Fruit fly (Drosophila melanogaster) whole organism, embryonic: ENCODE measurements around the gene CG46467.

Experiments
- Adf1 ChIP-seq: fragments of 200-800 bp; sonication (Bioruptor generic); IDR thresholded peaks from 2 replicates; pipeline ENCODE4 v1.3.6; 2022; ENCODE audit warnings: missing biosample characterization, missing genetic modification characterization
- Antp ChIP-seq: fragments of 200-800 bp; sonication (Bioruptor generic); optimal IDR thresholded peaks from 3 replicates; lab custom pipeline; 2016; ENCODE audit warnings: missing biosample characterization, missing genetic modification characterization
- Asciz ChIP-seq: fragments of 200-800 bp; sonication (Bioruptor generic); optimal IDR thresholded peaks from 2 replicates; lab custom pipeline; 2017; ENCODE audit warnings: missing biosample characterization, mild to moderate bottlenecking, missing genetic modification characterization, missing genetic modification reagents
- BtbVII ChIP-seq: fragments of 200-800 bp; sonication (Bioruptor generic); optimal IDR thresholded peaks from 3 replicates; lab custom pipeline; 2017; ENCODE audit warnings: missing biosample characterization, mild to moderate bottlenecking, missing genetic modification characterization
- C15 ChIP-seq: fragments of 200-800 bp; sonication (Bioruptor generic); IDR thresholded peaks from 3 replicates; pipeline ENCODE4 v1.3.6; 2022; ENCODE audit warnings: missing biosample characterization, missing genetic modification characterization
- CG10543 ChIP-seq: fragments of 200-800 bp; sonication (Bioruptor generic); optimal IDR thresholded peaks from 3 replicates; lab custom pipeline; 2017; ENCODE audit warnings: missing biosample characterization, mild to moderate bottlenecking, missing genetic modification characterization, moderate library complexity
- CG12391 ChIP-seq: fragments of 200-800 bp; sonication (Bioruptor generic); optimal IDR thresholded peaks from 3 replicates; lab custom pipeline; 2018; ENCODE audit warnings: missing biosample characterization, mild to moderate bottlenecking, missing genetic modification characterization, moderate library complexity
- CG13624 ChIP-seq: fragments of 200-800 bp; sonication (Bioruptor generic); optimal IDR thresholded peaks from 2 replicates; lab custom pipeline; 2016; ENCODE audit warnings: missing biosample characterization, missing genetic modification characterization
- CG14050 ChIP-seq: fragments of 200-800 bp; sonication (Bioruptor generic); IDR thresholded peaks from 3 replicates; pipeline ENCODE4 v1.3.6; 2022; ENCODE audit warnings: missing biosample characterization, missing genetic modification characterization
- CG18599 ChIP-seq: fragments of 200-800 bp; sonication (Bioruptor generic); optimal IDR thresholded peaks from 3 replicates; lab custom pipeline; 2017; ENCODE audit warnings: missing biosample characterization, missing genetic modification characterization, mild to moderate bottlenecking, moderate library complexity, missing genetic modification reagents
- CG18764 ChIP-seq: fragments of 200-800 bp; sonication (Bioruptor generic); optimal IDR thresholded peaks from 3 replicates; lab custom pipeline; 2016; ENCODE audit warnings: missing biosample characterization, missing genetic modification characterization
- CG2120 ChIP-seq: fragments of 200-800 bp; sonication (Bioruptor generic); optimal IDR thresholded peaks from 3 replicates; lab custom pipeline; 2016; ENCODE audit warnings: missing biosample characterization, missing genetic modification characterization
- CG30431 ChIP-seq: fragments of 200-800 bp; sonication (Bioruptor generic); optimal IDR thresholded peaks from 2 replicates; lab custom pipeline; 2017; ENCODE audit warnings: missing biosample characterization, missing genetic modification characterization
- CG32532 ChIP-seq: fragments of 200-800 bp; sonication (Bioruptor generic); IDR thresholded peaks from 2 replicates; pipeline ENCODE4 v1.3.6; 2022; ENCODE audit warnings: missing biosample characterization, missing genetic modification characterization
- CG3281 ChIP-seq: fragments of 200-800 bp; sonication (Bioruptor generic); optimal IDR thresholded peaks from 3 replicates; lab custom pipeline; 2017; ENCODE audit warnings: missing biosample characterization, mild to moderate bottlenecking, missing genetic modification characterization
- CG43689 ChIP-seq: fragments of 200-800 bp; sonication (Bioruptor generic); IDR thresholded peaks from 2 replicates; pipeline ENCODE4 v1.3.6; 2022; ENCODE audit warnings: missing biosample characterization, missing genetic modification characterization
- CG4820 ChIP-seq: fragments of 200-800 bp; sonication (Bioruptor generic); optimal IDR thresholded peaks from 3 replicates; lab custom pipeline; 2016; ENCODE audit warnings: missing biosample characterization, missing genetic modification characterization
- CG5953 ChIP-seq: fragments of 200-800 bp; sonication (Bioruptor generic); IDR thresholded peaks from 2 replicates; pipeline ENCODE4 v1.3.6; 2022; ENCODE audit warnings: missing biosample characterization, missing genetic modification characterization
- CG6813 ChIP-seq: fragments of 200-800 bp; sonication (Bioruptor generic); optimal IDR thresholded peaks from 2 replicates; lab custom pipeline; 2017; ENCODE audit warnings: missing biosample characterization, missing genetic modification characterization, mild to moderate bottlenecking, moderate library complexity, missing genetic modification reagents
- CG7987 ChIP-seq: fragments of 200-800 bp; sonication (Bioruptor generic); optimal IDR thresholded peaks from 2 replicates; lab custom pipeline; 2018; ENCODE audit warnings: missing biosample characterization, mild to moderate bottlenecking, missing genetic modification characterization, moderate library complexity
- CG8388 ChIP-seq: fragments of 200-800 bp; sonication (Bioruptor generic); optimal IDR thresholded peaks from 2 replicates; lab custom pipeline; 2019; ENCODE audit warnings: missing biosample characterization, mild to moderate bottlenecking, missing genetic modification characterization, moderate library complexity
- CG9797 ChIP-seq: fragments of 200-800 bp; sonication (Bioruptor generic); optimal IDR thresholded peaks from 3 replicates; lab custom pipeline; 2018; ENCODE audit warnings: missing biosample characterization, mild to moderate bottlenecking, missing genetic modification characterization
- CkIIα-i1 ChIP-seq: fragments of 200-800 bp; sonication (Bioruptor generic); IDR thresholded peaks from 2 replicates; pipeline ENCODE4 v1.3.6; 2022; ENCODE audit warnings: missing biosample characterization, missing genetic modification characterization
- D19B ChIP-seq: fragments of 200-800 bp; sonication (Bioruptor generic); optimal IDR thresholded peaks from 2 replicates; lab custom pipeline; 2017; ENCODE audit warnings: missing biosample characterization, mild to moderate bottlenecking, missing genetic modification characterization
- Dbx ChIP-seq: fragments of 200-800 bp; sonication (Bioruptor generic); IDR thresholded peaks from 3 replicates; pipeline ENCODE4 v1.3.6; 2022; ENCODE audit warnings: missing biosample characterization, missing genetic modification characterization
- Deaf1 ChIP-seq: fragments of 200-800 bp; optimal IDR thresholded peaks from 3 replicates; lab custom pipeline; 2019; ENCODE audit warnings: missing biosample characterization, mild to moderate bottlenecking, missing genetic modification characterization, moderate library complexity
- Fer1 ChIP-seq: fragments of 200-800 bp; sonication (Bioruptor generic); optimal IDR thresholded peaks from 2 replicates; lab custom pipeline; 2017; ENCODE audit warnings: missing biosample characterization, mild to moderate bottlenecking, missing genetic modification characterization
- Hr78 ChIP-seq, 2 experiments: fragments of 200-800 bp in 1 of 2; fragments of >200 bp in 1 of 2; sonication (Bioruptor generic) in 1 of 2; optimal IDR thresholded peaks; 2 replicates each; lab custom pipeline; 2017 to 2019; ENCODE audit warnings: missing biosample characterization in 2 of 2, missing genetic modification characterization in 2 of 2, mild to moderate bottlenecking in 1 of 2, moderate library complexity in 1 of 2
- Med ChIP-seq: fragments of 200-800 bp; sonication (Bioruptor generic); peaks from one replicate; lab custom pipeline; 2016; ENCODE audit warnings: missing biosample characterization, missing genetic modification characterization, mild to moderate bottlenecking, inconsistent platforms, moderate library complexity
- Oaz ChIP-seq: fragments of 200-800 bp; sonication (Bioruptor generic); IDR thresholded peaks from 2 replicates; pipeline ENCODE4 v1.3.6; 2022; ENCODE audit warnings: missing biosample characterization, missing genetic modification characterization
- Opbp ChIP-seq: fragments of 200-800 bp; sonication (Bioruptor generic); IDR thresholded peaks from 3 replicates; pipeline ENCODE4 v1.3.6; 2022; ENCODE audit warnings: missing biosample characterization, missing genetic modification characterization; ENCODE audit not compliant: partially characterized antibody
- Pdp1 ChIP-seq, 2 experiments: fragments of 200-800 bp; sonication (Bioruptor generic); optimal IDR thresholded peaks; 3 replicates each; lab custom pipeline; 2016; ENCODE audit warnings: missing biosample characterization in 2 of 2, missing genetic modification characterization in 2 of 2, mild to moderate bottlenecking in 1 of 2, moderate library complexity in 1 of 2
- Ptx1 ChIP-seq: fragments of 200-800 bp; sonication (Bioruptor generic); IDR thresholded peaks from 2 replicates; pipeline ENCODE4 v1.3.6; 2022; ENCODE audit warnings: missing biosample characterization, missing genetic modification characterization
- chinmo ChIP-seq: fragments of 200-800 bp; sonication (Bioruptor generic); IDR thresholded peaks from 4 replicates; pipeline ENCODE4 v1.3.6; 2022; ENCODE audit warnings: missing biosample characterization, missing genetic modification characterization; ENCODE audit not compliant: partially characterized antibody
- chm ChIP-seq: fragments of 200-800 bp; sonication (Bioruptor generic); IDR thresholded peaks from 2 replicates; pipeline ENCODE4 v1.3.6; 2022; ENCODE audit warnings: missing biosample characterization, missing genetic modification characterization
- ftz-f1 ChIP-seq: fragments of 200-800 bp; sonication (Bioruptor generic); optimal IDR thresholded peaks from 2 replicates; lab custom pipeline; 2016; ENCODE audit warnings: missing biosample characterization, missing genetic modification characterization
- gcm ChIP-seq: fragments of 200-800 bp; sonication (Bioruptor generic); optimal IDR thresholded peaks from 2 replicates; lab custom pipeline; 2019; ENCODE audit warnings: missing biosample characterization, mild to moderate bottlenecking, missing genetic modification characterization, moderate library complexity
- hkb ChIP-seq, 2 experiments: fragments of 200-800 bp in 1 of 2; fragments of >200 bp in 1 of 2; sonication (Bioruptor generic) in 1 of 2; IDR thresholded peaks in 1 of 2; optimal IDR thresholded peaks in 1 of 2; 2 replicates each; pipeline versions ENCODE4 v1.3.6 to Lab custom; 2017 to 2022; ENCODE audit warnings: missing biosample characterization in 1 of 2, missing genetic modification characterization in 1 of 2
- ind ChIP-seq: fragments of 200-800 bp; sonication (Bioruptor generic); optimal IDR thresholded peaks from 3 replicates; lab custom pipeline; 2016; ENCODE audit warnings: missing biosample characterization, missing genetic modification characterization
- knrl ChIP-seq: fragments of 200-800 bp; sonication (Bioruptor generic); IDR thresholded peaks from 3 replicates; pipeline ENCODE4 v1.3.6; 2022; ENCODE audit warnings: missing biosample characterization, missing genetic modification characterization; ENCODE audit not compliant: partially characterized antibody
- lab ChIP-seq: fragments of 200-800 bp; sonication (Bioruptor generic); optimal IDR thresholded peaks from 3 replicates; lab custom pipeline; 2017; ENCODE audit warnings: missing biosample characterization, missing genetic modification characterization, mild to moderate bottlenecking, moderate library complexity, missing genetic modification reagents
- lilli ChIP-seq: fragments of 200-800 bp; sonication (Bioruptor generic); optimal IDR thresholded peaks from 3 replicates; lab custom pipeline; 2016; ENCODE audit warnings: missing biosample characterization, missing genetic modification characterization
- lmd ChIP-seq: fragments of 200-800 bp; sonication (Bioruptor generic); IDR thresholded peaks from 2 replicates; pipeline ENCODE4 v1.3.6; 2022; ENCODE audit warnings: missing biosample characterization, missing genetic modification characterization
- prd ChIP-seq, 3 experiments: fragments of >200 bp in 2 of 3; fragments of 200-800 bp in 1 of 3; sonication (Bioruptor generic) in 1 of 3; optimal IDR thresholded peaks in 2 of 3; IDR thresholded peaks in 1 of 3; 2 replicates in 2 of 3; 3 replicates in 1 of 3; pipeline versions ENCODE4 v1.3.6 to Lab custom; 2017 to 2022; ENCODE audit warnings: missing biosample characterization in 1 of 3, missing genetic modification characterization in 1 of 3
- ranshi ChIP-seq: fragments of 200-800 bp; sonication (Bioruptor generic); IDR thresholded peaks from 2 replicates; pipeline ENCODE4 v1.3.6; 2022; ENCODE audit warnings: missing biosample characterization, missing genetic modification characterization
- seq ChIP-seq: fragments of 200-800 bp; sonication (Bioruptor generic); IDR thresholded peaks from 2 replicates; pipeline ENCODE4 v1.3.6; 2022; ENCODE audit warnings: missing biosample characterization, missing genetic modification characterization
- sqz ChIP-seq: fragments of 200-800 bp; sonication (Bioruptor generic); optimal IDR thresholded peaks from 3 replicates; lab custom pipeline; 2018; ENCODE audit warnings: missing biosample characterization, mild to moderate bottlenecking, missing genetic modification characterization
- tll ChIP-seq, 2 experiments: fragments of 200-800 bp in 1 of 2; fragments of >200 bp in 1 of 2; sonication (Bioruptor generic) in 1 of 2; optimal IDR thresholded peaks; 2 replicates each; lab custom pipeline; 2017 to 2019; ENCODE audit warnings: missing biosample characterization in 2 of 2, missing genetic modification characterization in 2 of 2, mild to moderate bottlenecking in 1 of 2, moderate library complexity in 1 of 2
- toy ChIP-seq: fragments of 200-800 bp; sonication (Bioruptor generic); IDR thresholded peaks from 2 replicates; pipeline ENCODE4 v1.3.6; 2022; ENCODE audit warnings: missing biosample characterization, missing genetic modification characterization

CG46467 gene

DNA sequence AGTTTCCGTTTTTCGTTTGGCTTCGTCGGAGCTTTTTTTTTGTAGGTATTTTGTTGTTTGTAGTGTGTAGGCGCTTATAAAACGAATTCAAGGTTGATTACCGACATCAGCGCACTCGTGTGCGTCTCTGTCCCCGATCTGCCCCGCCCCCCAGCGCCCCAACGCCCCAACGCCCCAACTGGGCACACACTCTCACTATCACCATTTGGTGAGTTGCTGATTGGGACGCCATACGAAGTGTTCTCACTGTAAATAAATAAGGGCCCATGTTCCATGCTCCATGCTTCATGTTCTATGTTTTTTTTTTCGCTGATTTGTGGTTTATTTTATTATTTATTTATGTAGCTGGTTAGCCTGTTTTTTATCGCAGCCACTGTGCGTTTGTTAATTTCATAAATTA lies 17.0 kb downstream of the CG46467 start (continued):
- no peak for TF ChIP-seq CkIIα-i1
- TF ChIP-seq seq (GFP tag; lab: Robert Waterston, UW) = no peak
- TF ChIP-seq lab = peak; percentile 57
- no peak for TF ChIP-seq CG30431 (GFP tag; lab: Kevin White, UChicago)
- TF ChIP-seq tll (GFP tag; optimal IDR thresholded peaks at IDR 0.05; lab: Kevin White, UChicago) = no peak
- TF ChIP-seq Deaf1 (tag; lab: Kevin White, UChicago) = peak; percentile 42
- peak; percentile 50 for TF ChIP-seq ftz-f1
- no peak for TF ChIP-seq CG12391
- TF ChIP-seq knrl (GFP tag; lab: Robert Waterston, UW) = no peak
- no peak for TF ChIP-seq CG18599 (GFP tag; lab: Kevin White, UChicago)
- peak; percentile 22 for TF ChIP-seq CG32532
- no peak for TF ChIP-seq hkb (optimal IDR thresholded peaks at IDR 0.05; lab: Kevin White, UChicago)
- no peak for TF ChIP-seq hkb (GFP tag; IDR thresholded peaks at IDR 0.05; lab: Robert Waterston, UW)
- no peak for TF ChIP-seq prd (optimal IDR thresholded peaks at IDR 0.05; lab: Kevin White, UChicago)
- TF ChIP-seq prd (GFP tag; IDR thresholded peaks at IDR 0.05; lab: Robert Waterston, UW) = no peak
- TF ChIP-seq CG4820 (GFP tag; lab: Kevin White, UChicago) = no peak
- peak; percentile 44 for TF ChIP-seq Fer1 (GFP tag; lab: Kevin White, UChicago)
- no peak for TF ChIP-seq CG13624 (GFP tag; lab: Kevin White, UChicago)
- no peak for TF ChIP-seq Asciz (GFP tag; lab: Kevin White, UChicago)
- peak; percentile 55 for TF ChIP-seq Adf1
- TF ChIP-seq sqz = peak; percentile 6
- no peak for TF ChIP-seq gcm (GFP tag; lab: Kevin White, UChicago)
- TF ChIP-seq ranshi (GFP tag; lab: Robert Waterston, UW) = peak; percentile 43; the same call in 1 of the 2 replicates
- no peak for TF ChIP-seq CG18764 (GFP tag; lab: Kevin White, UChicago)
- TF ChIP-seq CG2120 (GFP tag; lab: Kevin White, UChicago) = peak; percentile 5
- no peak for TF ChIP-seq C15
- peak; percentile 86 for TF ChIP-seq CG10543 (GFP tag; lab: Kevin White, UChicago)
- no peak for TF ChIP-seq Antp (GFP tag; lab: Kevin White, UChicago)
- TF ChIP-seq CG8388 (GFP tag; lab: Kevin White, UChicago) = peak; percentile 23
- TF ChIP-seq Med (GFP tag; lab: Kevin White, UChicago) = peak; percentile 74
- TF ChIP-seq lilli (GFP tag; lab: Kevin White, UChicago) = no peak
- peak; percentile 26 for TF ChIP-seq BtbVII (GFP tag; lab: Kevin White, UChicago)
- TF ChIP-seq CG43689 (GFP tag; lab: Robert Waterston, UW) = no peak
- TF ChIP-seq CG9797 (GFP tag; lab: Kevin White, UChicago) = no peak
- peak; percentile 28 for TF ChIP-seq CG6813 (GFP tag; lab: Kevin White, UChicago)
- peak in 1 of 2 experiments; percentile 24 for TF ChIP-seq Pdp1 (GFP tag; optimal IDR thresholded peaks at IDR 0.05; lab: Kevin White, UChicago)
- TF ChIP-seq Opbp (GFP tag; lab: Robert Waterston, UW) = no peak
- TF ChIP-seq CG14050 = 0 out of 3 replicates have a peak, but pooled peaks have one; percentile 10
- TF ChIP-seq Ptx1 (GFP tag; lab: Robert Waterston, UW) = 0 out of 2 replicates have a peak, but pooled peaks have one; percentile 13
- TF ChIP-seq Oaz = no peak
- peak; percentile 53; the same call in 1 of the 3 replicates for TF ChIP-seq Dbx
- TF ChIP-seq toy (GFP tag; lab: Robert Waterston, UW) = 0 out of 2 replicates have a peak, but pooled peaks have one; percentile 12
- peak; percentile 8 for TF ChIP-seq CG3281 (GFP tag; lab: Kevin White, UChicago)
- no peak for TF ChIP-seq CG5953 (GFP tag; lab: Robert Waterston, UW)
- peak; percentile 7 for TF ChIP-seq D19B (GFP tag; lab: Kevin White, UChicago)
- TF ChIP-seq ind (GFP tag; lab: Kevin White, UChicago) = no peak
- no peak for TF ChIP-seq lmd (GFP tag; lab: Robert Waterston, UW)
- peak in 1 of 2 experiments; percentile 36 for TF ChIP-seq Hr78 (GFP tag; optimal IDR thresholded peaks at IDR 0.05; lab: Kevin White, UChicago)
- TF ChIP-seq chm (GFP tag; lab: Robert Waterston, UW) = 0 out of 2 replicates have a peak, but pooled peaks have one; percentile 25
- TF ChIP-seq chinmo = peak; percentile 93; the same call in 3 of the 4 replicates
- TF ChIP-seq CG7987 = peak; percentile 58
